Fruit fly (Drosophila melanogaster) whole organism, embryonic: ENCODE results near the gene CG13313.
A peak's percentile ranks its signal among the peaks of the same experiment; 100 is the strongest.

ENCODE experiments used
- ATbp ChIP-seq: fragments of 200-800 bp; sonication (Bioruptor generic); optimal IDR thresholded peaks from 2 replicates; lab custom pipeline; 2017; ENCODE audit warnings: missing biosample characterization, mild to moderate bottlenecking, missing genetic modification characterization, missing genetic modification reagents
- Adf1 ChIP-seq: fragments of 200-800 bp; sonication (Bioruptor generic); IDR thresholded peaks from 2 replicates; pipeline ENCODE4 v1.3.6; 2022; ENCODE audit warnings: missing biosample characterization, missing genetic modification characterization
- B-H1 ChIP-seq: fragments of 200-800 bp; sonication (Bioruptor generic); IDR thresholded peaks from 3 replicates; pipeline ENCODE4 v1.3.6; 2022; ENCODE audit warnings: missing biosample characterization, missing genetic modification characterization
- Blimp-1 ChIP-seq: fragments of 200-800 bp; sonication (Bioruptor generic); optimal IDR thresholded peaks from 3 replicates; lab custom pipeline; 2018; ENCODE audit warnings: missing biosample characterization, missing genetic modification characterization, mild to moderate bottlenecking, moderate library complexity, missing genetic modification reagents
- Bteb2 ChIP-seq: fragments of 200-800 bp; sonication (Bioruptor generic); optimal IDR thresholded peaks from 2 replicates; lab custom pipeline; 2016; ENCODE audit warnings: missing biosample characterization, missing genetic modification characterization
- CG11456 ChIP-seq: fragments of 200-800 bp; sonication (Bioruptor generic); IDR thresholded peaks from 3 replicates; pipeline ENCODE4 v1.3.6; 2022; ENCODE audit warnings: missing biosample characterization, missing genetic modification characterization
- CG11560 ChIP-seq: fragments of 200-800 bp; sonication (Bioruptor generic); IDR thresholded peaks from 3 replicates; pipeline ENCODE4 v1.3.6; 2022; ENCODE audit warnings: missing biosample characterization, missing genetic modification characterization
- CG11723 ChIP-seq: fragments of 200-800 bp; sonication (Bioruptor generic); optimal IDR thresholded peaks from 2 replicates; lab custom pipeline; 2017; ENCODE audit warnings: missing biosample characterization, mild to moderate bottlenecking, missing genetic modification characterization
- CG12299 ChIP-seq: fragments of 200-800 bp; sonication (Bioruptor generic); optimal IDR thresholded peaks from 2 replicates; lab custom pipeline; 2018; ENCODE audit warnings: missing biosample characterization, mild to moderate bottlenecking, missing genetic modification characterization
- CG1233 ChIP-seq: fragments of 200-800 bp; sonication (Bioruptor generic); optimal IDR thresholded peaks from 4 replicates; lab custom pipeline; 2018; ENCODE audit warnings: missing biosample characterization, mild to moderate bottlenecking, missing genetic modification characterization
- CG13287 ChIP-seq: fragments of 200-800 bp; sonication (Bioruptor generic); IDR thresholded peaks from 2 replicates; pipeline ENCODE4 v1.3.6; 2022; ENCODE audit warnings: missing biosample characterization, missing genetic modification characterization; ENCODE audit not compliant: partially characterized antibody
- CG14050 ChIP-seq: fragments of 200-800 bp; sonication (Bioruptor generic); IDR thresholded peaks from 3 replicates; pipeline ENCODE4 v1.3.6; 2022; ENCODE audit warnings: missing biosample characterization, missing genetic modification characterization
- CG14441 ChIP-seq: fragments of 200-800 bp; sonication (Bioruptor generic); IDR thresholded peaks from 2 replicates; pipeline ENCODE4 v1.3.6; 2022; ENCODE audit warnings: missing biosample characterization, missing genetic modification characterization
- CG14667 ChIP-seq: fragments of 200-800 bp; sonication (Bioruptor generic); IDR thresholded peaks from 2 replicates; pipeline ENCODE4 v1.3.6; 2022; ENCODE audit warnings: missing biosample characterization, missing genetic modification characterization
- CG6654 ChIP-seq: fragments of 200-800 bp; sonication (Bioruptor generic); optimal IDR thresholded peaks from 2 replicates; lab custom pipeline; 2017; ENCODE audit warnings: missing biosample characterization, mild to moderate bottlenecking, missing genetic modification characterization
- CG8388 ChIP-seq: fragments of 200-800 bp; sonication (Bioruptor generic); optimal IDR thresholded peaks from 2 replicates; lab custom pipeline; 2019; ENCODE audit warnings: missing biosample characterization, mild to moderate bottlenecking, missing genetic modification characterization, moderate library complexity
- CG9797 ChIP-seq: fragments of 200-800 bp; sonication (Bioruptor generic); optimal IDR thresholded peaks from 3 replicates; lab custom pipeline; 2018; ENCODE audit warnings: missing biosample characterization, mild to moderate bottlenecking, missing genetic modification characterization
- Dek ChIP-seq: fragments of 200-800 bp; sonication (Bioruptor generic); optimal IDR thresholded peaks from 3 replicates; lab custom pipeline; 2019; ENCODE audit warnings: missing biosample characterization, mild to moderate bottlenecking, missing genetic modification characterization, moderate library complexity
- Doc2 ChIP-seq: fragments of 200-800 bp; sonication (Bioruptor generic); IDR thresholded peaks from 2 replicates; pipeline ENCODE4 v1.3.6; 2022; ENCODE audit warnings: missing biosample characterization, missing genetic modification characterization
- Ets97D ChIP-seq: fragments of 200-800 bp; sonication (Bioruptor generic); optimal IDR thresholded peaks from 3 replicates; lab custom pipeline; 2016; ENCODE audit warnings: missing biosample characterization, missing genetic modification characterization
- Fer1 ChIP-seq: fragments of 200-800 bp; sonication (Bioruptor generic); optimal IDR thresholded peaks from 2 replicates; lab custom pipeline; 2017; ENCODE audit warnings: missing biosample characterization, mild to moderate bottlenecking, missing genetic modification characterization
- GATAe ChIP-seq: fragments of 200-800 bp; sonication (Bioruptor generic); conservative IDR thresholded peaks from 2 replicates; pipeline ENCODE4 v1.3.6; 2022; ENCODE audit warnings: missing biosample characterization, missing genetic modification characterization
- Hmx ChIP-seq: fragments of 200-800 bp; sonication (Bioruptor generic); optimal IDR thresholded peaks from 2 replicates; lab custom pipeline; 2016; ENCODE audit warnings: missing biosample characterization, missing genetic modification characterization
- Hr3 ChIP-seq: fragments of 200-800 bp; sonication (Bioruptor generic); optimal IDR thresholded peaks from 3 replicates; lab custom pipeline; 2016; ENCODE audit warnings: missing biosample characterization, missing genetic modification characterization
- Hr51 ChIP-seq, 2 experiments: fragments of 200-800 bp; sonication (Bioruptor generic); optimal IDR thresholded peaks; 2 replicates in 1 of 2; 3 replicates in 1 of 2; lab custom pipeline; 2016 to 2018; ENCODE audit warnings: missing biosample characterization in 2 of 2, missing genetic modification characterization in 2 of 2, mild to moderate bottlenecking in 1 of 2, moderate library complexity in 1 of 2
- Lhr ChIP-seq: fragments of 200-800 bp; sonication (Bioruptor generic); optimal IDR thresholded peaks from 3 replicates; lab custom pipeline; 2017; ENCODE audit warnings: mild to moderate bottlenecking, missing biosample characterization, missing genetic modification reagents, missing genetic modification characterization
- Optix ChIP-seq: fragments of 200-800 bp; sonication (Bioruptor generic); IDR thresholded peaks from 3 replicates; pipeline ENCODE4 v1.3.6; 2022; ENCODE audit warnings: missing biosample characterization, missing genetic modification characterization
- Sox102F ChIP-seq: fragments of 200-800 bp; sonication (Bioruptor generic); optimal IDR thresholded peaks from 2 replicates; lab custom pipeline; 2018; ENCODE audit warnings: missing biosample characterization, mild to moderate bottlenecking, missing genetic modification characterization, moderate library complexity
- Stat92E ChIP-seq, 3 experiments: fragments of >200 bp in 2 of 3; fragments of 200-800 bp in 1 of 3; sonication (Bioruptor generic) in 1 of 3; optimal IDR thresholded peaks; 2 replicates each; lab custom pipeline; 2017 to 2019; ENCODE audit warnings: missing biosample characterization in 3 of 3, missing genetic modification characterization in 3 of 3, mild to moderate bottlenecking in 1 of 3, moderate library complexity in 1 of 3
- cato ChIP-seq: fragments of 200-800 bp; sonication (Bioruptor generic); optimal IDR thresholded peaks from 2 replicates; lab custom pipeline; 2016; ENCODE audit warnings: missing biosample characterization, missing genetic modification characterization, borderline replicate concordance
- cwo ChIP-seq: fragments of 200-800 bp; sonication (Bioruptor generic); optimal IDR thresholded peaks from 3 replicates; lab custom pipeline; 2017; ENCODE audit warnings: missing biosample characterization, missing genetic modification characterization, mild to moderate bottlenecking, moderate library complexity, missing genetic modification reagents
- da ChIP-seq: fragments of 200-800 bp; sonication (Bioruptor generic); optimal IDR thresholded peaks from 2 replicates; lab custom pipeline; 2016; ENCODE audit warnings: missing biosample characterization, missing genetic modification characterization
- dati ChIP-seq: fragments of 200-800 bp; sonication (Bioruptor generic); IDR thresholded peaks from 2 replicates; pipeline ENCODE4 v1.3.6; 2022; ENCODE audit warnings: missing biosample characterization, missing genetic modification characterization
- disco-r ChIP-seq: fragments of 200-800 bp; sonication (Bioruptor generic); optimal IDR thresholded peaks from 2 replicates; lab custom pipeline; 2016; ENCODE audit warnings: missing biosample characterization, missing genetic modification characterization
- esg ChIP-seq: fragments of 200-800 bp; sonication (Bioruptor generic); conservative IDR thresholded peaks from 2 replicates; pipeline ENCODE4 v1.3.6; 2022; ENCODE audit warnings: missing biosample characterization, missing genetic modification characterization
- gcm2 ChIP-seq: fragments of 200-800 bp; sonication (Bioruptor generic); optimal IDR thresholded peaks from 2 replicates; lab custom pipeline; 2016; ENCODE audit warnings: missing biosample characterization, missing genetic modification characterization
- gem ChIP-seq: fragments of 200-800 bp; sonication (Bioruptor generic); optimal IDR thresholded peaks from 2 replicates; lab custom pipeline; 2019; ENCODE audit warnings: missing biosample characterization, mild to moderate bottlenecking, missing genetic modification characterization, moderate library complexity
- gfzf ChIP-seq: fragments of 200-800 bp; sonication (Bioruptor generic); optimal IDR thresholded peaks from 2 replicates; lab custom pipeline; 2016; ENCODE audit warnings: missing biosample characterization, mild to moderate bottlenecking, missing genetic modification characterization, moderate library complexity
- grn ChIP-seq: fragments of 200-800 bp; sonication (Bioruptor generic); optimal IDR thresholded peaks from 3 replicates; lab custom pipeline; 2017; ENCODE audit warnings: missing biosample characterization, missing genetic modification characterization
- mirr ChIP-seq: fragments of 200-800 bp; sonication (Bioruptor generic); optimal IDR thresholded peaks from 3 replicates; lab custom pipeline; 2018; ENCODE audit warnings: missing biosample characterization, mild to moderate bottlenecking, missing genetic modification characterization
- nerfin-1 ChIP-seq: fragments of 200-800 bp; sonication (Bioruptor generic); optimal IDR thresholded peaks from 3 replicates; lab custom pipeline; 2019; ENCODE audit warnings: missing biosample characterization, mild to moderate bottlenecking, missing genetic modification characterization, moderate library complexity
- prd ChIP-seq, 3 experiments: fragments of >200 bp in 2 of 3; fragments of 200-800 bp in 1 of 3; sonication (Bioruptor generic) in 1 of 3; optimal IDR thresholded peaks in 2 of 3; IDR thresholded peaks in 1 of 3; 2 replicates in 2 of 3; 3 replicates in 1 of 3; pipeline versions ENCODE4 v1.3.6 to Lab custom; 2017 to 2022; ENCODE audit warnings: missing biosample characterization in 1 of 3, missing genetic modification characterization in 1 of 3
- sc ChIP-seq, 3 experiments: fragments of >200 bp in 2 of 3; fragments of 200-800 bp in 1 of 3; sonication (Bioruptor generic) in 1 of 3; optimal IDR thresholded peaks; 2 replicates in 2 of 3; 3 replicates in 1 of 3; lab custom pipeline; 2017; ENCODE audit warnings: mild to moderate bottlenecking in 1 of 3, missing biosample characterization in 1 of 3, missing genetic modification characterization in 1 of 3, missing genetic modification reagents in 1 of 3
- scrt ChIP-seq: fragments of 200-800 bp; sonication (Bioruptor generic); optimal IDR thresholded peaks from 2 replicates; lab custom pipeline; 2018; ENCODE audit warnings: missing biosample characterization, mild to moderate bottlenecking, missing genetic modification characterization, moderate library complexity
- sug ChIP-seq: fragments of 200-800 bp; optimal IDR thresholded peaks from 2 replicates; lab custom pipeline; 2019; ENCODE audit warnings: missing biosample characterization, mild to moderate bottlenecking, missing genetic modification characterization, moderate library complexity
- tup ChIP-seq: fragments of 200-800 bp; sonication (Bioruptor generic); optimal IDR thresholded peaks from 2 replicates; lab custom pipeline; 2016; ENCODE audit warnings: missing biosample characterization, mild to moderate bottlenecking, missing genetic modification characterization, moderate library complexity
- tx ChIP-seq: fragments of 200-800 bp; sonication (Bioruptor generic); optimal IDR thresholded peaks from 2 replicates; lab custom pipeline; 2016; ENCODE audit warnings: missing biosample characterization, missing genetic modification characterization
- zen ChIP-seq: fragments of 200-800 bp; sonication (Bioruptor generic); optimal IDR thresholded peaks from 3 replicates; lab custom pipeline; 2018; ENCODE audit warnings: missing biosample characterization, mild to moderate bottlenecking, missing genetic modification characterization, moderate library complexity

The CG13313 gene

DNA sequence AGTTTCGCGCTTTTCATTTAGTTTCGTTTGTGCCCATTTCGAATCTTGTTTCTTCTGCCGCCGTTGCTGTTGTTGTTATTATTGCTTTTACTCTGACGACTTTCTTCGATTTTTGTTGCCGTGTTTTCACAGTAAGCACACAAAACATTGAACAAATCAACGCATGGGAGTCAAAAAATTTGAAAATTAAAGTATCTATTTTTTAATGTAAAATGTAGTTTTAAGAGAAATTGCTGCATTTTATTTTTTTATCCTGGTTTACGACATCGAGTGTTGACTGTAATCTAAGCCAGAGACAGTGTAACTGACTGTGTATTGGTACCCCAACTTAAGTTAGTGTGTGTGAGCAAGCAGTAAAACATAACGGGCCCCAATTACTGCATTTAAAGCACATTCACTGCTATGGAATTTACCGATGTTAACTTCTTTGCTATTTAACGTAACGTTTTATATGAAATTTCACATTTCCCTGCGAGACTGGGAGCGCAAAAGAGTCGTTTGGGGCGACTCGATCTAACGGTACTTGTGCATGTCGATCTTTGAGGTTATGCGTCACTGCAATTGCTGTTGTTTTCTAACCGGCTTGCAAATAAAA lies 37.6 kb downstream of the CG13313 start (continued):
- no peak for TF ChIP-seq scrt (GFP tag; lab: Kevin White, UChicago)
- TF ChIP-seq Hr3 (GFP tag; lab: Kevin White, UChicago): peak; percentile 48
- TF ChIP-seq CG14050 (GFP tag; lab: Robert Waterston, UW): peak; percentile 44; the same call in 1 of the 3 replicates
- peak; percentile 30 for TF ChIP-seq tup
- peak; percentile 44; the same call in 2 of the 3 replicates for TF ChIP-seq B-H1
- TF ChIP-seq sug (tag; lab: Kevin White, UChicago): no peak
- peak in 1 of 2 experiments; percentile 19 for TF ChIP-seq Hr51 (GFP tag; optimal IDR thresholded peaks at IDR 0.05; lab: Kevin White, UChicago)
- no peak for TF ChIP-seq tx (GFP tag; lab: Kevin White, UChicago)
- peak; percentile 12 for TF ChIP-seq cwo
- TF ChIP-seq Blimp-1 (GFP tag; lab: Kevin White, UChicago): no peak
- TF ChIP-seq mirr (GFP tag; lab: Kevin White, UChicago): no peak
- TF ChIP-seq GATAe: no peak
- 0 out of 2 replicates have a peak, but pooled peaks have one; percentile 3 for TF ChIP-seq dati (GFP tag; lab: Robert Waterston, UW)
- TF ChIP-seq CG12299 (tag; lab: Kevin White, UChicago): no peak
- TF ChIP-seq gem (tag; lab: Kevin White, UChicago): no peak
- peak; percentile 39 for TF ChIP-seq CG1233 (GFP tag; lab: Kevin White, UChicago)
- peak; percentile 18 for TF ChIP-seq Fer1 (GFP tag; lab: Kevin White, UChicago)
- TF ChIP-seq Hmx (GFP tag; lab: Kevin White, UChicago): no peak
- no peak for TF ChIP-seq CG9797 (GFP tag; lab: Kevin White, UChicago)
- no peak for TF ChIP-seq prd (optimal IDR thresholded peaks at IDR 0.05; lab: Kevin White, UChicago)
- peak; percentile 78 for TF ChIP-seq prd (GFP tag; IDR thresholded peaks at IDR 0.05; lab: Robert Waterston, UW)
- TF ChIP-seq CG6654 (GFP tag; lab: Kevin White, UChicago): peak; percentile 24
- no peak for TF ChIP-seq disco-r (GFP tag; lab: Kevin White, UChicago)
- TF ChIP-seq gfzf (GFP tag; lab: Kevin White, UChicago): no peak
- no peak for TF ChIP-seq gcm2
- TF ChIP-seq CG11723 (GFP tag; lab: Kevin White, UChicago): no peak
- no peak for TF ChIP-seq da (GFP tag; lab: Kevin White, UChicago)
- no peak for TF ChIP-seq Stat92E (GFP tag; optimal IDR thresholded peaks at IDR 0.05; lab: Kevin White, UChicago)
- peak; percentile 67; the same call in 2 of the 3 replicates for TF ChIP-seq CG11456 (GFP tag; lab: Robert Waterston, UW)
- peak; percentile 0 for TF ChIP-seq Lhr
- TF ChIP-seq nerfin-1 (tag; lab: Kevin White, UChicago): peak; percentile 35
- peak; percentile 84 for TF ChIP-seq Sox102F
- TF ChIP-seq esg (GFP tag; lab: Robert Waterston, UW): peak; percentile 50
- no peak for TF ChIP-seq Adf1 (GFP tag; lab: Robert Waterston, UW)
- TF ChIP-seq CG13287 (GFP tag; lab: Robert Waterston, UW): no peak
- peak; percentile 32 for TF ChIP-seq Dek (tag; lab: Kevin White, UChicago)
- peak; percentile 65 for TF ChIP-seq ATbp (GFP tag; lab: Kevin White, UChicago)
- TF ChIP-seq Ets97D: peak; percentile 31
- no peak for TF ChIP-seq grn
- TF ChIP-seq cato: peak; percentile 24
- no peak for TF ChIP-seq Bteb2
- TF ChIP-seq sc (optimal IDR thresholded peaks at IDR 0.05; lab: Kevin White, UChicago): no peak
- TF ChIP-seq sc (GFP tag; optimal IDR thresholded peaks at IDR 0.05; lab: Kevin White, UChicago): peak; percentile 57
- TF ChIP-seq CG14441 (GFP tag; lab: Robert Waterston, UW): peak; percentile 74
- peak; percentile 45; the same call in 1 of the 2 replicates for TF ChIP-seq Doc2 (GFP tag; lab: Robert Waterston, UW)
- TF ChIP-seq CG14667 (GFP tag; lab: Robert Waterston, UW): peak; percentile 61
- 0 out of 3 replicates have a peak, but pooled peaks have one; percentile 25 for TF ChIP-seq Optix (GFP tag; lab: Robert Waterston, UW)
- TF ChIP-seq CG11560 (tag; lab: Robert Waterston, UW): no peak
- no peak for TF ChIP-seq CG8388 (GFP tag; lab: Kevin White, UChicago)
- peak; percentile 8 for TF ChIP-seq zen
